Fruit fly (Drosophila melanogaster) whole organism, embryonic: Measurements from ENCODE around the gene frm.

ENCODE experiments used
- Adf1 ChIP-seq: fragments of 200-800 bp; sonication (Bioruptor generic); IDR thresholded peaks from 2 replicates; pipeline ENCODE4 v1.3.6; 2022; ENCODE audit warnings: missing biosample characterization, missing genetic modification characterization
- Blimp-1 ChIP-seq: fragments of 200-800 bp; sonication (Bioruptor generic); optimal IDR thresholded peaks from 3 replicates; lab custom pipeline; 2018; ENCODE audit warnings: missing biosample characterization, missing genetic modification characterization, mild to moderate bottlenecking, moderate library complexity, missing genetic modification reagents
- CG10267 ChIP-seq: fragments of 200-800 bp; sonication (Bioruptor generic); optimal IDR thresholded peaks from 2 replicates; lab custom pipeline; 2018; ENCODE audit warnings: missing biosample characterization, mild to moderate bottlenecking, missing genetic modification characterization, moderate library complexity
- CG10431 ChIP-seq: fragments of 200-800 bp; sonication (Bioruptor generic); optimal IDR thresholded peaks from 3 replicates; lab custom pipeline; 2018; ENCODE audit warnings: missing biosample characterization, mild to moderate bottlenecking, missing genetic modification characterization
- CG10979 ChIP-seq: fragments of 200-800 bp; sonication (Bioruptor generic); optimal IDR thresholded peaks from 2 replicates; lab custom pipeline; 2018; ENCODE audit warnings: missing biosample characterization, mild to moderate bottlenecking, missing genetic modification characterization, moderate library complexity
- CG11695 ChIP-seq: fragments of 200-800 bp; sonication (Bioruptor generic); IDR thresholded peaks from 3 replicates; pipeline ENCODE4 v1.3.6; 2022; ENCODE audit warnings: missing biosample characterization, missing genetic modification characterization
- CG11723 ChIP-seq: fragments of 200-800 bp; sonication (Bioruptor generic); optimal IDR thresholded peaks from 2 replicates; lab custom pipeline; 2017; ENCODE audit warnings: missing biosample characterization, mild to moderate bottlenecking, missing genetic modification characterization
- CG12391 ChIP-seq: fragments of 200-800 bp; sonication (Bioruptor generic); optimal IDR thresholded peaks from 3 replicates; lab custom pipeline; 2018; ENCODE audit warnings: missing biosample characterization, mild to moderate bottlenecking, missing genetic modification characterization, moderate library complexity
- CG12942 ChIP-seq: fragments of 200-800 bp; sonication (Bioruptor generic); optimal IDR thresholded peaks from 3 replicates; lab custom pipeline; 2016; ENCODE audit warnings: missing biosample characterization, missing genetic modification characterization
- CG13424 ChIP-seq: fragments of 200-800 bp; sonication (Bioruptor generic); optimal IDR thresholded peaks from 2 replicates; lab custom pipeline; 2019; ENCODE audit warnings: missing biosample characterization, mild to moderate bottlenecking, missing genetic modification characterization, moderate library complexity
- CG14965 ChIP-seq: fragments of 200-800 bp; sonication (Bioruptor generic); optimal IDR thresholded peaks from 2 replicates; lab custom pipeline; 2016; ENCODE audit warnings: missing biosample characterization, missing genetic modification characterization, borderline replicate concordance
- CG1647 ChIP-seq: fragments of 200-800 bp; sonication (Bioruptor generic); optimal IDR thresholded peaks from 3 replicates; lab custom pipeline; 2016; ENCODE audit warnings: missing biosample characterization, missing genetic modification characterization
- CG17385 ChIP-seq: fragments of 200-800 bp; sonication (Bioruptor generic); optimal IDR thresholded peaks from 3 replicates; lab custom pipeline; 2018; ENCODE audit warnings: missing biosample characterization, mild to moderate bottlenecking, missing genetic modification characterization
- CG2678 ChIP-seq: fragments of 200-800 bp; sonication (Bioruptor generic); optimal IDR thresholded peaks from 3 replicates; lab custom pipeline; 2019; ENCODE audit warnings: missing biosample characterization, mild to moderate bottlenecking, missing genetic modification characterization, moderate library complexity
- CG3281 ChIP-seq: fragments of 200-800 bp; sonication (Bioruptor generic); optimal IDR thresholded peaks from 3 replicates; lab custom pipeline; 2017; ENCODE audit warnings: missing biosample characterization, mild to moderate bottlenecking, missing genetic modification characterization
- CG34422 ChIP-seq: fragments of 200-800 bp; sonication (Bioruptor generic); IDR thresholded peaks from 3 replicates; pipeline ENCODE4 v1.3.6; 2022; ENCODE audit warnings: missing biosample characterization, missing genetic modification characterization
- CG3726 ChIP-seq: fragments of 200-800 bp; sonication (Bioruptor generic); IDR thresholded peaks from 3 replicates; pipeline ENCODE4, ENCODE4 v1.3.6; 2022; ENCODE audit warnings: missing biosample characterization, missing genetic modification characterization
- CG6254 ChIP-seq: fragments of 200-800 bp; sonication (Bioruptor generic); optimal IDR thresholded peaks from 3 replicates; lab custom pipeline; 2017; ENCODE audit warnings: mild to moderate bottlenecking, missing biosample characterization, missing genetic modification reagents, missing genetic modification characterization
- CG8924 ChIP-seq: fragments of 200-800 bp; optimal IDR thresholded peaks from 3 replicates; lab custom pipeline; 2019; ENCODE audit warnings: missing biosample characterization, mild to moderate bottlenecking, missing genetic modification characterization, moderate library complexity
- CG8944 ChIP-seq: fragments of 200-800 bp; sonication (Bioruptor generic); optimal IDR thresholded peaks from 3 replicates; lab custom pipeline; 2016; ENCODE audit warnings: missing biosample characterization, missing genetic modification characterization
- CG9817 ChIP-seq: fragments of 200-800 bp; sonication (Bioruptor generic); optimal IDR thresholded peaks from 2 replicates; lab custom pipeline; 2018; ENCODE audit warnings: missing biosample characterization, mild to moderate bottlenecking, missing genetic modification characterization, moderate library complexity
- Dbx ChIP-seq: fragments of 200-800 bp; sonication (Bioruptor generic); IDR thresholded peaks from 3 replicates; pipeline ENCODE4 v1.3.6; 2022; ENCODE audit warnings: missing biosample characterization, missing genetic modification characterization
- Dip2 ChIP-seq: fragments of 200-800 bp; sonication (Bioruptor generic); IDR thresholded peaks from 2 replicates; pipeline ENCODE4 v1.3.6; 2022; ENCODE audit warnings: missing biosample characterization, missing genetic modification characterization
- Doc3 ChIP-seq: fragments of 200-800 bp; sonication (Bioruptor generic); IDR thresholded peaks from 3 replicates; pipeline ENCODE4 v1.3.6; 2022; ENCODE audit warnings: missing biosample characterization, missing genetic modification characterization; ENCODE audit not compliant: partially characterized antibody
- Dref ChIP-seq: fragments of 200-800 bp; sonication (Bioruptor generic); IDR thresholded peaks from 2 replicates; pipeline ENCODE4 v1.3.6; 2022; ENCODE audit warnings: missing biosample characterization, missing genetic modification characterization
- E2f2 ChIP-seq: fragments of 200-800 bp; sonication (Bioruptor generic); IDR thresholded peaks from 2 replicates; pipeline ENCODE4 v1.3.6; 2022; ENCODE audit warnings: missing biosample characterization, missing genetic modification characterization
- Elba2 ChIP-seq: fragments of 200-800 bp; sonication (Bioruptor generic); optimal IDR thresholded peaks from 3 replicates; lab custom pipeline; 2016; ENCODE audit warnings: missing biosample characterization, missing genetic modification characterization
- HLH3B ChIP-seq: fragments of 200-800 bp; sonication (Bioruptor generic); IDR thresholded peaks from 2 replicates; pipeline ENCODE4 v1.3.6; 2022; ENCODE audit warnings: missing biosample characterization, missing genetic modification characterization
- HLH54F ChIP-seq: fragments of 200-800 bp; sonication (Bioruptor generic); optimal IDR thresholded peaks from 3 replicates; lab custom pipeline; 2016; ENCODE audit warnings: missing biosample characterization, missing genetic modification characterization
- Hr78 ChIP-seq, 2 experiments: fragments of 200-800 bp in 1 of 2; fragments of >200 bp in 1 of 2; sonication (Bioruptor generic) in 1 of 2; optimal IDR thresholded peaks; 2 replicates each; lab custom pipeline; 2017 to 2019; ENCODE audit warnings: missing biosample characterization in 2 of 2, missing genetic modification characterization in 2 of 2, mild to moderate bottlenecking in 1 of 2, moderate library complexity in 1 of 2
- NFAT ChIP-seq: fragments of 200-800 bp; sonication (Bioruptor generic); IDR thresholded peaks from 2 replicates; pipeline ENCODE4 v1.3.6; 2022; ENCODE audit warnings: missing biosample characterization, missing genetic modification characterization
- Oli ChIP-seq: fragments of 200-800 bp; sonication (Bioruptor generic); optimal IDR thresholded peaks from 2 replicates; lab custom pipeline; 2018; ENCODE audit warnings: missing biosample characterization, mild to moderate bottlenecking, missing genetic modification characterization, moderate library complexity
- PHDP ChIP-seq: fragments of 200-800 bp; sonication (Bioruptor generic); optimal IDR thresholded peaks from 3 replicates; lab custom pipeline; 2018; ENCODE audit warnings: missing biosample characterization, mild to moderate bottlenecking, missing genetic modification characterization, moderate library complexity
- Ptx1 ChIP-seq: fragments of 200-800 bp; sonication (Bioruptor generic); IDR thresholded peaks from 2 replicates; pipeline ENCODE4 v1.3.6; 2022; ENCODE audit warnings: missing biosample characterization, missing genetic modification characterization
- Taf1 ChIP-seq: fragments of 200-800 bp; sonication (Bioruptor generic); IDR thresholded peaks from 2 replicates; pipeline ENCODE4 v1.3.6; 2022; ENCODE audit warnings: missing biosample characterization, missing genetic modification characterization
- Xbp1 ChIP-seq: fragments of 200-800 bp; sonication (Bioruptor generic); optimal IDR thresholded peaks from 3 replicates; lab custom pipeline; 2016; ENCODE audit warnings: missing biosample characterization, mild to moderate bottlenecking, missing genetic modification characterization
- ac ChIP-seq: fragments of 200-800 bp; sonication (Bioruptor generic); optimal IDR thresholded peaks from 3 replicates; lab custom pipeline; 2017; ENCODE audit warnings: missing biosample characterization, mild to moderate bottlenecking, missing genetic modification characterization
- bab2 ChIP-seq: fragments of 200-800 bp; sonication (Bioruptor generic); optimal IDR thresholded peaks from 2 replicates; lab custom pipeline; 2016; ENCODE audit warnings: missing biosample characterization, missing genetic modification characterization
- dati ChIP-seq: fragments of 200-800 bp; sonication (Bioruptor generic); IDR thresholded peaks from 2 replicates; pipeline ENCODE4 v1.3.6; 2022; ENCODE audit warnings: missing biosample characterization, missing genetic modification characterization
- grn ChIP-seq: fragments of 200-800 bp; sonication (Bioruptor generic); optimal IDR thresholded peaks from 3 replicates; lab custom pipeline; 2017; ENCODE audit warnings: missing biosample characterization, missing genetic modification characterization
- gro ChIP-seq: fragments of 200-800 bp; sonication (Bioruptor generic); optimal IDR thresholded peaks from 2 replicates; lab custom pipeline; 2016; ENCODE audit warnings: missing biosample characterization, missing genetic modification characterization
- ind ChIP-seq: fragments of 200-800 bp; sonication (Bioruptor generic); optimal IDR thresholded peaks from 3 replicates; lab custom pipeline; 2016; ENCODE audit warnings: missing biosample characterization, missing genetic modification characterization
- nerfin-1 ChIP-seq: fragments of 200-800 bp; sonication (Bioruptor generic); optimal IDR thresholded peaks from 3 replicates; lab custom pipeline; 2019; ENCODE audit warnings: missing biosample characterization, mild to moderate bottlenecking, missing genetic modification characterization, moderate library complexity
- phol ChIP-seq: fragments of 200-800 bp; sonication (Bioruptor generic); optimal IDR thresholded peaks from 3 replicates; lab custom pipeline; 2018; ENCODE audit warnings: missing biosample characterization, mild to moderate bottlenecking, missing genetic modification characterization, moderate library complexity
- sens ChIP-seq: fragments of 200-800 bp; sonication (Bioruptor generic); peaks from one replicate; lab custom pipeline; 2016; ENCODE audit warnings: missing biosample characterization, missing genetic modification characterization
- sqz ChIP-seq: fragments of 200-800 bp; sonication (Bioruptor generic); optimal IDR thresholded peaks from 3 replicates; lab custom pipeline; 2018; ENCODE audit warnings: missing biosample characterization, mild to moderate bottlenecking, missing genetic modification characterization
- tna ChIP-seq: fragments of 200-800 bp; sonication (Bioruptor generic); IDR thresholded peaks from 2 replicates; pipeline ENCODE4 v1.3.6; 2022; ENCODE audit warnings: missing biosample characterization, missing genetic modification characterization; ENCODE audit not compliant: partially characterized antibody
- ttk ChIP-seq: fragments of 200-800 bp; sonication (Bioruptor generic); IDR thresholded peaks from 2 replicates; pipeline ENCODE4 v2.1.2; 2022; ENCODE audit warnings: missing biosample characterization, missing genetic modification characterization
- vnd ChIP-seq: fragments of 200-800 bp; sonication (Bioruptor generic); IDR thresholded peaks from 3 replicates; pipeline ENCODE4 v1.3.6; 2022; ENCODE audit warnings: missing biosample characterization, missing genetic modification characterization; ENCODE audit not compliant: partially characterized antibody
- vvl ChIP-seq: fragments of 200-800 bp; sonication (Bioruptor generic); IDR thresholded peaks from 2 replicates; pipeline ENCODE4 v1.3.6; 2022; ENCODE audit warnings: missing biosample characterization, missing genetic modification characterization
- zen ChIP-seq: fragments of 200-800 bp; sonication (Bioruptor generic); optimal IDR thresholded peaks from 3 replicates; lab custom pipeline; 2018; ENCODE audit warnings: missing biosample characterization, mild to moderate bottlenecking, missing genetic modification characterization, moderate library complexity

Gene frm

dm6 chr3L:5565051-5565688 lies 14.2 kb upstream of the frm start, which contains the start of gene bc10 (continued):
- TF ChIP-seq Xbp1 (GFP tag; lab: Kevin White, UChicago) = no peak
- TF ChIP-seq Doc3 (GFP tag; lab: Robert Waterston, UW) = peak; percentile 81
- TF ChIP-seq Elba2 (GFP tag; lab: Kevin White, UChicago) = no peak
- no peak for TF ChIP-seq Hr78 (GFP tag; optimal IDR thresholded peaks at IDR 0.05; lab: Kevin White, UChicago)
- no peak for TF ChIP-seq ac (GFP tag; lab: Kevin White, UChicago)
- no peak for TF ChIP-seq CG6254 (GFP tag; lab: Kevin White, UChicago)
- peak; percentile 76 for TF ChIP-seq vnd (GFP tag; lab: Robert Waterston, UW)
- TF ChIP-seq CG11723 (GFP tag; lab: Kevin White, UChicago) = no peak
- no peak for TF ChIP-seq grn (GFP tag; lab: Kevin White, UChicago)
- no peak for TF ChIP-seq nerfin-1 (tag; lab: Kevin White, UChicago)
- TF ChIP-seq sens (GFP tag; lab: Kevin White, UChicago) = peak; percentile 28
- no peak for TF ChIP-seq Blimp-1
- TF ChIP-seq CG2678 (tag; lab: Kevin White, UChicago) = no peak
- no peak for TF ChIP-seq CG10431 (GFP tag; lab: Kevin White, UChicago)
- peak; percentile 74 for TF ChIP-seq zen (tag; lab: Kevin White, UChicago)
- TF ChIP-seq Adf1 (GFP tag; lab: Robert Waterston, UW) = no peak
- TF ChIP-seq CG1647 (GFP tag; lab: Kevin White, UChicago) = no peak
- TF ChIP-seq Taf1 (GFP tag; lab: Robert Waterston, UW) = no peak
- no peak for TF ChIP-seq sqz (GFP tag; lab: Kevin White, UChicago)
- no peak for TF ChIP-seq CG12391 (tag; lab: Kevin White, UChicago)
- TF ChIP-seq ttk = no peak
- TF ChIP-seq phol (tag; lab: Kevin White, UChicago) = peak; percentile 25
- TF ChIP-seq ind (GFP tag; lab: Kevin White, UChicago) = no peak
- no peak for TF ChIP-seq CG12942
- no peak for TF ChIP-seq PHDP (tag; lab: Kevin White, UChicago)
- no peak for TF ChIP-seq CG34422
- no peak for TF ChIP-seq CG9817 (tag; lab: Kevin White, UChicago)
- no peak for TF ChIP-seq gro
- no peak for TF ChIP-seq Dbx (GFP tag; lab: Robert Waterston, UW)
- no peak for TF ChIP-seq bab2 (GFP tag; lab: Kevin White, UChicago)
- peak; percentile 97 for TF ChIP-seq E2f2 (GFP tag; lab: Robert Waterston, UW)
- TF ChIP-seq HLH54F = no peak
- no peak for TF ChIP-seq CG3281 (GFP tag; lab: Kevin White, UChicago)
- TF ChIP-seq CG10979 (tag; lab: Kevin White, UChicago) = no peak
- no peak for TF ChIP-seq CG11695
- TF ChIP-seq Oli = no peak
- TF ChIP-seq Dref (GFP tag; lab: Robert Waterston, UW) = peak; percentile 88
- no peak for TF ChIP-seq CG8924 (tag; lab: Kevin White, UChicago)
- TF ChIP-seq CG13424 (tag; lab: Kevin White, UChicago) = no peak
- TF ChIP-seq tna (GFP tag; lab: Robert Waterston, UW) = peak; percentile 68; the same call in 1 of the 2 replicates
- peak; percentile 10 for TF ChIP-seq CG10267
- no peak for TF ChIP-seq dati (GFP tag; lab: Robert Waterston, UW)
- TF ChIP-seq CG3726 (GFP tag; lab: Robert Waterston, UW) = no peak
- no peak for TF ChIP-seq vvl (GFP tag; lab: Robert Waterston, UW)
- TF ChIP-seq HLH3B = no peak
- no peak for TF ChIP-seq CG14965 (GFP tag; lab: Kevin White, UChicago)
- no peak for TF ChIP-seq CG8944 (GFP tag; lab: Kevin White, UChicago)
- TF ChIP-seq CG17385 (GFP tag; lab: Kevin White, UChicago) = no peak
- TF ChIP-seq Ptx1 (GFP tag; lab: Robert Waterston, UW) = no peak
- no peak for TF ChIP-seq Dip2 (GFP tag; lab: Robert Waterston, UW)
- no peak for TF ChIP-seq NFAT (GFP tag; lab: Robert Waterston, UW)
